Worm (Caenorhabditis elegans) whole organism, early embryonic: Measurements from ENCODE around the gene C08B6.14.

Source experiments
- B0310.2 ChIP-seq: sonication (generic microtip); optimal IDR thresholded peaks from 2 replicates; lab custom pipeline; 2016; ENCODE audit warnings: mild to moderate bottlenecking, missing genetic modification characterization, missing compliant biosample characterization
- F13C5.2 ChIP-seq: sonication (generic microtip); optimal IDR thresholded peaks from 2 replicates; lab custom pipeline; 2017; ENCODE audit warnings: mild to moderate bottlenecking, missing genetic modification characterization, inconsistent platforms, missing compliant biosample characterization
- aly-1 ChIP-seq: sonication (generic microtip); optimal IDR thresholded peaks from 2 replicates; lab custom pipeline; 2016; ENCODE audit warnings: missing genetic modification characterization, missing compliant biosample characterization
- ama-1 ChIP-seq: fragments of 150-350 bp; optimal IDR thresholded peaks from 2 replicates; lab custom pipeline; 2014
- ceh-13 ChIP-seq: fragments of 200-800 bp; sonication (Bioruptor generic); optimal IDR thresholded peaks from 2 replicates; lab custom pipeline; 2018; ENCODE audit warnings: mild to moderate bottlenecking, missing genetic modification characterization, missing compliant biosample characterization
- ceh-36 ChIP-seq: sonication (generic microtip); optimal IDR thresholded peaks from 2 replicates; lab custom pipeline; 2016; ENCODE audit warnings: missing genetic modification characterization, inconsistent platforms, missing compliant biosample characterization
- ets-7 ChIP-seq: sonication (generic microtip); optimal IDR thresholded peaks from 2 replicates; lab custom pipeline; 2016; ENCODE audit warnings: missing genotype, missing genetic modification characterization, missing compliant biosample characterization
- flt-1 ChIP-seq: fragments of 200-800 bp; sonication (Bioruptor generic); IDR thresholded peaks from 2 replicates; pipeline ENCODE4 v1.3.6; 2022; ENCODE audit warnings: missing genetic modification characterization, missing compliant biosample characterization
- hmbx-1 ChIP-seq: sonication (generic microtip); optimal IDR thresholded peaks from 2 replicates; lab custom pipeline; 2016; ENCODE audit warnings: mild to moderate bottlenecking, missing genetic modification characterization, missing compliant biosample characterization
- hmg-4 ChIP-seq: fragments of 200-800 bp; sonication (Bioruptor generic); optimal IDR thresholded peaks from 2 replicates; lab custom pipeline; 2018; ENCODE audit warnings: mild to moderate bottlenecking, missing genetic modification characterization, missing compliant biosample characterization
- hnd-1 ChIP-seq: sonication (generic microtip); optimal IDR thresholded peaks from 2 replicates; lab custom pipeline; 2016; ENCODE audit warnings: missing genetic modification characterization, missing compliant biosample characterization
- pes-1 ChIP-seq: fragments of 200-800 bp; sonication (Bioruptor generic); IDR thresholded peaks from 2 replicates; pipeline ENCODE4 v1.3.6; 2022; ENCODE audit warnings: missing genetic modification reagents, missing genetic modification characterization, missing compliant biosample characterization
- scrt-1 ChIP-seq: fragments of 200-800 bp; sonication (Bioruptor generic); IDR thresholded peaks from 2 replicates; pipeline ENCODE4 v1.3.6; 2022; ENCODE audit warnings: missing genetic modification characterization, missing compliant biosample characterization
- sea-1 ChIP-seq: fragments of 200-800 bp; sonication (Bioruptor generic); conservative IDR thresholded peaks from 2 replicates; pipeline ENCODE4 v1.3.6; 2022; ENCODE audit warnings: missing genetic modification characterization, missing compliant biosample characterization
- tbx-11 ChIP-seq: fragments of 200-800 bp; sonication (Bioruptor generic); IDR thresholded peaks from 2 replicates; pipeline ENCODE4 v1.3.6; 2022; ENCODE audit warnings: missing genetic modification characterization, missing compliant biosample characterization
- tbx-37 ChIP-seq: fragments of 200-800 bp; sonication (Bioruptor generic); conservative IDR thresholded peaks from 2 replicates; pipeline ENCODE4 v1.3.6; 2022; ENCODE audit warnings: missing genetic modification reagents, missing genetic modification characterization, missing compliant biosample characterization
- tra-4 ChIP-seq: sonication (generic microtip); optimal IDR thresholded peaks from 2 replicates; lab custom pipeline; 2017; ENCODE audit warnings: missing genetic modification characterization, missing compliant biosample characterization

Gene C08B6.14

ce11 chrV:10101916-10102315 lies at the start of gene C08B6.14:
TSS of gene C08B6.14 (minus strand) at chrV:10102016.
- TF ChIP-seq hnd-1 (no peak), F13C5.2 (tag; lab: Kevin White, UChicago) (no peak), ceh-13 (no peak), flt-1 (no peak), tra-4 (tag; lab: Kevin White, UChicago) (no peak), B0310.2 (tag; lab: Kevin White, UChicago) (no peak), sea-1 (GFP tag; lab: Robert Waterston, UW) (no peak), ets-7 (tag; lab: Kevin White, UChicago) (no peak), tbx-37 (no peak), tbx-11 (GFP tag; lab: Robert Waterston, UW) (no peak)

- TF ChIP-seq sea-1 (GFP tag; lab: Robert Waterston, UW): no peak
- TF ChIP-seq ama-1 (lab: Kevin White, UChicago): no peak
- TF ChIP-seq tbx-37: no peak
- no peak for TF ChIP-seq ceh-13
- no peak for TF ChIP-seq tra-4 (tag; lab: Kevin White, UChicago)
- TF ChIP-seq F13C5.2 (tag; lab: Kevin White, UChicago): no peak
- no peak for TF ChIP-seq hmg-4 (GFP tag; lab: Kevin White, UChicago)
- no peak for TF ChIP-seq ceh-36 (tag; lab: Kevin White, UChicago)
- TF ChIP-seq scrt-1 (GFP tag; lab: Robert Waterston, UW): no peak
- no peak for TF ChIP-seq tbx-11 (GFP tag; lab: Robert Waterston, UW)
- TF ChIP-seq pes-1 (GFP tag; lab: Robert Waterston, UW): no peak
- no peak for TF ChIP-seq ets-7 (tag; lab: Kevin White, UChicago)
- no peak for TF ChIP-seq flt-1
- no peak for TF ChIP-seq B0310.2 (tag; lab: Kevin White, UChicago)
- no peak for TF ChIP-seq hnd-1
- TF ChIP-seq aly-1 (tag; lab: Kevin White, UChicago): no peak
- TF ChIP-seq hmbx-1 (tag; lab: Kevin White, UChicago): no peak
Observed at ce11 chrV:10149728-10150127, 47.9 kb upstream of the C08B6.14 start, which contains the start of gene srsx-27. TSS of gene srsx-27 (plus strand) at chrV:10150028.

- TF ChIP-seq hnd-1 (no peak), ama-1 (lab: Kevin White, UChicago) (no peak), flt-1 (no peak), hmg-4 (GFP tag; lab: Kevin White, UChicago) (no peak), tbx-37 (no peak), B0310.2 (tag; lab: Kevin White, UChicago) (no peak), sea-1 (GFP tag; lab: Robert Waterston, UW) (no peak), F13C5.2 (tag; lab: Kevin White, UChicago) (no peak), tbx-11 (GFP tag; lab: Robert Waterston, UW) (no peak), scrt-1 (GFP tag; lab: Robert Waterston, UW) (no peak), hmbx-1 (tag; lab: Kevin White, UChicago) (no peak), tra-4 (tag; lab: Kevin White, UChicago) (no peak), ets-7 (tag; lab: Kevin White, UChicago) (no peak), ceh-13 (no peak), aly-1 (tag; lab: Kevin White, UChicago) (no peak)
Observed at ce11 chrV:10148352-10148751, 46.5 kb upstream of the C08B6.14 start, which contains the start of gene srsx-26. TSS of gene srsx-26 (plus strand) at chrV:10148652.

ce11 chrV:10146787-10147186 lies 45.0 kb upstream of the C08B6.14 start:
- no peak for TF ChIP-seq F13C5.2 (tag; lab: Kevin White, UChicago)
- no peak for TF ChIP-seq ceh-13
- TF ChIP-seq hmbx-1 (tag; lab: Kevin White, UChicago): no peak
- TF ChIP-seq ets-7 (tag; lab: Kevin White, UChicago): no peak
- TF ChIP-seq aly-1 (tag; lab: Kevin White, UChicago): no peak
- no peak for TF ChIP-seq tbx-37
- no peak for TF ChIP-seq sea-1 (GFP tag; lab: Robert Waterston, UW)
- TF ChIP-seq tra-4 (tag; lab: Kevin White, UChicago): no peak
- TF ChIP-seq scrt-1 (GFP tag; lab: Robert Waterston, UW): no peak
- no peak for TF ChIP-seq ceh-36 (tag; lab: Kevin White, UChicago)
- no peak for TF ChIP-seq B0310.2 (tag; lab: Kevin White, UChicago)
- no peak for TF ChIP-seq tbx-11 (GFP tag; lab: Robert Waterston, UW)
- no peak for TF ChIP-seq hmg-4 (GFP tag; lab: Kevin White, UChicago)
- no peak for TF ChIP-seq hnd-1

- TF ChIP-seq ets-7 (tag; lab: Kevin White, UChicago): no peak
- no peak for TF ChIP-seq flt-1
- TF ChIP-seq pes-1 (GFP tag; lab: Robert Waterston, UW): no peak
- no peak for TF ChIP-seq hmg-4 (GFP tag; lab: Kevin White, UChicago)
- no peak for TF ChIP-seq sea-1 (GFP tag; lab: Robert Waterston, UW)
- no peak for TF ChIP-seq scrt-1 (GFP tag; lab: Robert Waterston, UW)
- no peak for TF ChIP-seq tbx-11 (GFP tag; lab: Robert Waterston, UW)
- TF ChIP-seq ceh-13: no peak
- TF ChIP-seq aly-1 (tag; lab: Kevin White, UChicago): no peak
- no peak for TF ChIP-seq B0310.2 (tag; lab: Kevin White, UChicago)
- TF ChIP-seq F13C5.2 (tag; lab: Kevin White, UChicago): no peak
- no peak for TF ChIP-seq ama-1 (lab: Kevin White, UChicago)
- no peak for TF ChIP-seq tbx-37
- TF ChIP-seq hmbx-1 (tag; lab: Kevin White, UChicago): no peak
- no peak for TF ChIP-seq hnd-1
- no peak for TF ChIP-seq tra-4 (tag; lab: Kevin White, UChicago)
- no peak for TF ChIP-seq ceh-36 (tag; lab: Kevin White, UChicago)
Observed at ce11 chrV:10145653-10146052, 43.8 kb upstream of the C08B6.14 start, which contains the start of gene C51E3.9. TSS of gene C51E3.9 (plus strand) at chrV:10145953.

ce11 chrV:10134077-10134693 lies 32.4 kb upstream of the C08B6.14 start, which contains the start of the genes C08B6.18, wdr-20 and C08B6.8:
TSS of gene C08B6.18 (minus strand) at chrV:10134127.
TSS of gene wdr-20 (minus strand) at chrV:10134158.
TSS of gene C08B6.8 (plus strand) at chrV:10134643.
- TF ChIP-seq flt-1 (no peak), ceh-13 (no peak), tbx-37 (no peak), aly-1 (tag; lab: Kevin White, UChicago) (no peak), F13C5.2 (tag; lab: Kevin White, UChicago) (no peak), hmbx-1 (tag; lab: Kevin White, UChicago) (no peak), tbx-11 (GFP tag; lab: Robert Waterston, UW) (no peak), hnd-1 (no peak), ceh-36 (tag; lab: Kevin White, UChicago) (no peak), pes-1 (GFP tag; lab: Robert Waterston, UW) (no peak), hmg-4 (GFP tag; lab: Kevin White, UChicago) (no peak), ama-1 (lab: Kevin White, UChicago) (no peak), B0310.2 (tag; lab: Kevin White, UChicago) (no peak), scrt-1 (GFP tag; lab: Robert Waterston, UW) (no peak), tra-4 (tag; lab: Kevin White, UChicago) (no peak), ets-7 (tag; lab: Kevin White, UChicago) (no peak), sea-1 (GFP tag; lab: Robert Waterston, UW) (no peak)
